Fruit fly (Drosophila melanogaster): ENCODE data around the gene CG3939.

The CG3939 gene

DNA sequence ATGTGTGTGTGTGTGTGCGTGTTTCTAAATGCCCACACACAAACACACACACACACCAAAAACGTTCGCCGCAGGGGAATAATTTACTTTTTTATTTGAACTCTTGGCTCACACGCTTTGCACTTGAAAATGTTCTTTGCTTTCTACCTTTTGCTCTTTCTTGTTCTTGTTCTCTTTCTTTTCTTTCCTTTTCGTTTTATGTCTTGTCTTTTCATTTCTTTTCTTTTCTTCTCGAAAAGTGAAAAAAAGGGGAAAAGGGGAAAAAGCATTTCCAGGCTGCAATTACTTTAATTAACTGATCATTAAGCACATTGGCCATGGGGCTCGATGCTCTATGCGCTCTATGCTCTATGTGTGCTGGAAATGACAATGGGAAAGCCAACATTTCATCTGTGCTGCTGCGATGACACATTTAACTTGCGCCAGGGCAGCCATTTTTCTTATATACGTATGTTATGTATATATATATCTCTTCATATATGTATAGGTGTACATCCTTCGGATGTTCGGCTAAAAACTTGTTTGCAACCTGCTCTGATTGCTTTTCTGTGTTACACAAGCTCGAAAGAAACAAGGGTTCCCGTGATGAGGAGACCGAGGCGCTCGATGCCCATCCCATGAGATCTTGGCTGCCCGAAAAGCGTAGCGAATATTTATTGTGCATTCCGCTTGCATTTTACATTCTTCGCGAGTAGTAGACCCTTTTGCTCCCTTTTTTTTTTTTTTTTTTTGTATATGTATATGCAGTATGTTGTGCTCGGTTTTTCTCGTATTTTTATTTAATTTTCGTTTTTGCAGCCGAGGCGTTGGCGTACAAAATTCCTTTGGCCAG lies 23.9 kb upstream of the CG3939 start:
- TF ChIP-seq br (GFP tag; optimal IDR thresholded peaks at IDR 0.05) (no peak), Rel (GFP tag; optimal IDR thresholded peaks at IDR 0.05) (peak; percentile 38), Rel (tag; optimal IDR thresholded peaks at IDR 0.05) (no peak), Abd-B (GFP tag; optimal IDR thresholded peaks at IDR 0.05) (no peak), fru (GFP tag; optimal IDR thresholded peaks at IDR 0.05) (peak; percentile 29), Sp1 (GFP tag; optimal IDR thresholded peaks at IDR 0.05) (no peak), psq (GFP tag; optimal IDR thresholded peaks at IDR 0.05) (peak; percentile 89), N (GFP tag; optimal IDR thresholded peaks at IDR 0.05) (no peak), CrebA (GFP tag; optimal IDR thresholded peaks at IDR 0.05; ENCODE audit: borderline replicate concordance) (peak; percentile 65), usp (GFP tag; optimal IDR thresholded peaks at IDR 0.05) (no peak)

DNA sequence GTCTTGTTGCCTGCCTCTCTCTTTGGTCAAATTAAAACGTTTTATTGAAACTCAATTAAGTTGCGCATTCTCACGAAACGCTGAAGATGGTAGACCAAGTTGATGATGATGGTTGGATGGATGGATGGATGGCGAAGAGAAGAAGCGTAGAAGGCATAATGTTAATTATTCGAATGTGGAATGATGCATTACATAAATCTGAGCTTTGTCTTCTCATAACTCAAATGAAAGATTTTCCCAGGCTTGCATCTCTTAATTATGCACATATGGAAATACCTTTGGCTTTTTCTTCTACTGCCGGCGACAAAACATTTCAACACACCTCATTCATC lies 23.4 kb upstream of the CG3939 start:
- no peak for TF ChIP-seq Jra (GFP tag; optimal IDR thresholded peaks at IDR 0.05)
- TF ChIP-seq CG32264 (GFP tag; optimal IDR thresholded peaks at IDR 0.05), result no peak
- no peak for TF ChIP-seq pan (optimal IDR thresholded peaks at IDR 0.05)
- no peak for TF ChIP-seq dmrt93B (GFP tag; optimal IDR thresholded peaks at IDR 0.05)
- no peak for TF ChIP-seq Vsx2 (GFP tag; optimal IDR thresholded peaks at IDR 0.05; ENCODE audit: partially characterized antibody)
- TF ChIP-seq sv (GFP tag; optimal IDR thresholded peaks at IDR 0.05), result no peak
- TF ChIP-seq h (GFP tag; optimal IDR thresholded peaks at IDR 0.05), result no peak
- no peak for TF ChIP-seq br (GFP tag; optimal IDR thresholded peaks at IDR 0.05)
- TF ChIP-seq woc (GFP tag; optimal IDR thresholded peaks at IDR 0.05), result no peak
- TF ChIP-seq Dfd (GFP tag; optimal IDR thresholded peaks at IDR 0.05), result no peak
- no peak for TF ChIP-seq lola (GFP tag; optimal IDR thresholded peaks at IDR 0.05)
- no peak for TF ChIP-seq dl (GFP tag; optimal IDR thresholded peaks at IDR 0.05; ENCODE audit: insufficient read depth in 1 of 2, partially characterized antibody in 2 of 2)
- no peak for TF ChIP-seq sage (GFP tag; optimal IDR thresholded peaks at IDR 0.05)
- no peak for TF ChIP-seq Hr83 (GFP tag; optimal IDR thresholded peaks at IDR 0.05; ENCODE audit: poor library complexity, severe bottlenecking)

DNA sequence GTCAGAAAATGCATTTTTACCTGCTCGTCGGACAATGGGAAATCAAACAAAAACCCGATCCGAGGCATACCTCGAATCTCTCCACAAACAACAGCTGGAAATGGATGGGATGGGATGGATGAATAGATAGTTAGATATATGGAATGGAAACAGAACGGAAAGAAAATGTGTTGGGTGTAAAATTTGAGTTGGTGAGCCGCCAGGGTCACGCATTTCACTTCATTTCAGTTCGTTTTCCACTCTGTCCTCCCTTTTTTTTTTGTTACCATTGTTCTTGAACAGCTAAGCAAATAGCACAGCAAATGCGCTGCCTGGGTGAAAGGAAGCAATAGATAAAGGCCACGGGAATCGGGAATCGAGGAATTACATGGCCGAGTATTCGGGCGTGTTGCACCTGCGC lies 22.5 kb upstream of the CG3939 start:
- no peak for TF ChIP-seq Hr83 (GFP tag; optimal IDR thresholded peaks at IDR 0.05; ENCODE audit: poor library complexity, severe bottlenecking)
- no peak for TF ChIP-seq sv (GFP tag; optimal IDR thresholded peaks at IDR 0.05)
- TF ChIP-seq dl (GFP tag; optimal IDR thresholded peaks at IDR 0.05; ENCODE audit: insufficient read depth in 1 of 2, partially characterized antibody in 2 of 2), result no peak
- TF ChIP-seq Myc (optimal IDR thresholded peaks at IDR 0.05), result no peak
- TF ChIP-seq br (GFP tag; optimal IDR thresholded peaks at IDR 0.05), result no peak
- no peak for TF ChIP-seq fru (GFP tag; optimal IDR thresholded peaks at IDR 0.05)
- TF ChIP-seq usp (GFP tag; optimal IDR thresholded peaks at IDR 0.05), result no peak
- no peak for TF ChIP-seq Vsx2 (GFP tag; optimal IDR thresholded peaks at IDR 0.05; ENCODE audit: partially characterized antibody)
- no peak for TF ChIP-seq tai (GFP tag; optimal IDR thresholded peaks at IDR 0.05)
- TF ChIP-seq Rel (GFP tag; optimal IDR thresholded peaks at IDR 0.05), result no peak
- TF ChIP-seq Rel (tag; optimal IDR thresholded peaks at IDR 0.05), result no peak
- TF ChIP-seq sage (GFP tag; optimal IDR thresholded peaks at IDR 0.05), result no peak
- no peak for TF ChIP-seq dsf (GFP tag; optimal IDR thresholded peaks at IDR 0.05; ENCODE audit: borderline replicate concordance)
- no peak for TF ChIP-seq h (GFP tag; optimal IDR thresholded peaks at IDR 0.05)
- TF ChIP-seq psq (GFP tag; optimal IDR thresholded peaks at IDR 0.05), result no peak
- no peak for TF ChIP-seq Jra (GFP tag; optimal IDR thresholded peaks at IDR 0.05)
- TF ChIP-seq N (GFP tag; optimal IDR thresholded peaks at IDR 0.05), result no peak
- TF ChIP-seq CrebA (GFP tag; optimal IDR thresholded peaks at IDR 0.05; ENCODE audit: borderline replicate concordance), result no peak

DNA sequence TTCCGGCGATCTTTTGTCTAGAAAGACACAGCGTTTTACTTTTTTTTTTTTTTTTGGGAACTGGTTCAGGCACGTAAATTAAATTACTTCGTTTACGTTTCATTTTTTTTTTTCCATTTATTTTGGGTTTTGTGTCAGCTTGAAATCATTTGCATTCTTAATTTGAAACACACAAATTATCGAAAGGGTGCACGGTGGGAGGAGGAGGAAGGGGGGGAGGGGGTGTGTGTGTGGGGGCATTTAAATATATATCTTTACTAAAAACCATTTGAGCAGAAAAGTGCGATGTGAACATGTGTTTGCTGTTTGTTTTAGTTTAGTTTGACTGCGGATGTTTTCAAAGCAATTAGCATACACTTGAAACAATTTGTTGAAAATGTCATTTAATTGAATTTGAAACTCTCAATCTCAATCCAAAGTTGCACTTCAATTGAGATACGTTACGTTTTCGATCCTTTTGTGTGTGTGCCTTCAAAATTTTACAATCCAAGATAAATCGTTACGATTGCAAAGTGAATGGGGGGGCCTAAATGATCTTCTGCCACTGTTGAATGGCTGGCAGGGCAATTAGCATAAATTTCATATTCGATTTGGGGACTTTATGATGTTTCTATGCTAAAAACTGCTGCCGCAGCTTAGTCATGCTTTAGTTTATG lies 17.6 kb upstream of the CG3939 start:
- TF ChIP-seq lola (GFP tag; optimal IDR thresholded peaks at IDR 0.05) (no peak), CG32264 (GFP tag; optimal IDR thresholded peaks at IDR 0.05) (no peak), sv (GFP tag; optimal IDR thresholded peaks at IDR 0.05) (no peak), Abd-B (GFP tag; optimal IDR thresholded peaks at IDR 0.05) (no peak), brk (GFP tag; optimal IDR thresholded peaks at IDR 0.05) (no peak), dsf (GFP tag; optimal IDR thresholded peaks at IDR 0.05; ENCODE audit: borderline replicate concordance) (no peak), OdsH (GFP tag; optimal IDR thresholded peaks at IDR 0.05) (no peak), usp (GFP tag; optimal IDR thresholded peaks at IDR 0.05) (no peak), Hnf4 (GFP tag; optimal IDR thresholded peaks at IDR 0.05) (no peak), Myc (optimal IDR thresholded peaks at IDR 0.05) (no peak), Hr78 (GFP tag; optimal IDR thresholded peaks at IDR 0.05) (no peak), jim (GFP tag; optimal IDR thresholded peaks at IDR 0.05) (no peak), N (GFP tag; optimal IDR thresholded peaks at IDR 0.05) (no peak), Sp1 (GFP tag; optimal IDR thresholded peaks at IDR 0.05) (no peak), dmrt93B (GFP tag; optimal IDR thresholded peaks at IDR 0.05) (no peak), foxo (GFP tag; optimal IDR thresholded peaks at IDR 0.05) (no peak)

Measured in whole organism, wandering third instar larva.